Fruit fly (Drosophila melanogaster) whole organism, adult: ENCODE results near the gene CG14246.

ENCODE experiments used
- CG11617 ChIP-seq: fragments of 200-800 bp; sonication (Bioruptor generic); optimal IDR thresholded peaks from 2 replicates; lab custom pipeline; 2017; ENCODE audit warnings: mild to moderate bottlenecking, missing biosample characterization, missing genetic modification reagents, missing genetic modification characterization
- CG7101 ChIP-seq: fragments of 200-800 bp; sonication (Bioruptor generic); optimal IDR thresholded peaks from 2 replicates; lab custom pipeline; 2018; ENCODE audit warnings: missing biosample characterization, mild to moderate bottlenecking, missing genetic modification characterization, moderate library complexity
- Clk ChIP-seq: fragments of 200-800 bp; sonication (Bioruptor generic); optimal IDR thresholded peaks from 2 replicates; lab custom pipeline; 2017; ENCODE audit warnings: missing biosample characterization, missing genetic modification characterization
- Crg-1 ChIP-seq: fragments of 200-800 bp; sonication (Bioruptor generic); optimal IDR thresholded peaks from 2 replicates; lab custom pipeline; 2016; ENCODE audit warnings: missing biosample characterization, missing genetic modification characterization
- Hr96 ChIP-seq: fragments of 200-800 bp; sonication (Bioruptor generic); optimal IDR thresholded peaks from 2 replicates; lab custom pipeline; 2016; ENCODE audit warnings: missing biosample characterization, missing genetic modification characterization
- cnc ChIP-seq, 2 experiments: fragments of >200 bp; optimal IDR thresholded peaks; 2 replicates each; lab custom pipeline; 2017
- kay ChIP-seq: fragments of 200-800 bp; sonication (Bioruptor generic); peaks from one replicate; lab custom pipeline; 2016; ENCODE audit warnings: missing biosample characterization, missing genetic modification characterization, borderline replicate concordance
- pad ChIP-seq: fragments of 200-800 bp; sonication (Bioruptor generic); optimal IDR thresholded peaks from 3 replicates; lab custom pipeline; 2017; ENCODE audit warnings: missing biosample characterization, missing genetic modification characterization, mild to moderate bottlenecking, moderate library complexity, missing genetic modification reagents
- toe ChIP-seq: fragments of 200-800 bp; sonication (Bioruptor generic); optimal IDR thresholded peaks from 2 replicates; lab custom pipeline; 2016; ENCODE audit warnings: missing biosample characterization, missing genetic modification characterization

DNA sequence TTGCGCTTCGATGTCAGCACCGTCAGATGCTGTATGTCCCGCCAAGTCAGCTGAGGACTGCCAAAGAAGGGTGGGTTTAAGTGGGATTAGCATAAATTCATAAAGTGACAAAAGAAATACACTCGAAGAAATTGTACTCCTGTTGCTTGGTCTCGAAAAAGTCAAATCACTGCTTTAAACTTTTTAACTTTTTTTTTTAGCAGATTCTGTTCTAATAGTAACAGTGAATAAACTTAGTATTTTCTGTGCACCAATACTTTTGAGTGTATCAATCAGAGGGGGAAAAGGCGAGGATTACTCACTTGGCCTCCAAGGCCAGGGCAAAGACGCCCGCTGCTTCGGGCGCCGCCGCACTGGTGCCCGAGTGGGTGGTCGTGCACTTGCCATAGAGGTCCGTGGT lies 27.0 kb upstream of the CG14246 start:
- TF ChIP-seq Hr96 (GFP tag; lab: Kevin White, UChicago), result no peak
- no peak for TF ChIP-seq kay (GFP tag; lab: Kevin White, UChicago)
- no peak for TF ChIP-seq cnc (optimal IDR thresholded peaks at IDR 0.05; lab: Kevin White, UChicago)
- TF ChIP-seq CG11617 (GFP tag; lab: Kevin White, UChicago), result no peak
- TF ChIP-seq toe (GFP tag; lab: Kevin White, UChicago), result no peak
- no peak for TF ChIP-seq CG7101
- no peak for TF ChIP-seq Crg-1
- no peak for TF ChIP-seq pad (GFP tag; lab: Kevin White, UChicago)
- TF ChIP-seq Clk (GFP tag; lab: Kevin White, UChicago), result no peak
